Worm (Caenorhabditis elegans) whole organism, midembryonic: ENCODE measurements around the gene T05B4.13.

Experiments
- flt-1 ChIP-seq: fragments of 200-800 bp; sonication (Bioruptor generic); IDR thresholded peaks from 2 replicates; pipeline ENCODE4 v1.3.6; 2022; ENCODE audit warnings: missing genetic modification characterization, missing compliant biosample characterization
- klf-2 ChIP-seq: fragments of 200-800 bp; sonication (Bioruptor generic); conservative IDR thresholded peaks from 2 replicates; pipeline ENCODE4 v1.3.6; 2022; ENCODE audit warnings: missing genetic modification reagents, missing genetic modification characterization, missing compliant biosample characterization
- med-1 ChIP-seq: sonication (generic microtip); optimal IDR thresholded peaks from 2 replicates; lab custom pipeline; 2017; ENCODE audit warnings: missing genetic modification characterization, mild to moderate bottlenecking, missing compliant biosample characterization, antibody characterized with exemption, missing genetic modification reagents; ENCODE audit not compliant: insufficient read depth
- ref-1 ChIP-seq: fragments of 200-800 bp; sonication (Bioruptor generic); conservative IDR thresholded peaks from 2 replicates; pipeline ENCODE4 v1.3.6; 2022; ENCODE audit warnings: missing genetic modification reagents, missing genetic modification characterization, missing compliant biosample characterization
- tab-1 ChIP-seq: fragments of 200-800 bp; sonication (Bioruptor generic); IDR thresholded peaks from 2 replicates; pipeline ENCODE4 v1.3.6; 2022; ENCODE audit warnings: missing genetic modification characterization, missing compliant biosample characterization
- ztf-23 ChIP-seq: fragments of 200-800 bp; sonication (Bioruptor generic); IDR thresholded peaks from 2 replicates; pipeline ENCODE4 v1.3.6; 2022; ENCODE audit warnings: missing genetic modification reagents, missing genetic modification characterization, missing compliant biosample characterization
- ztf-29 ChIP-seq: fragments of 200-800 bp; sonication (Bioruptor generic); IDR thresholded peaks from 2 replicates; pipeline ENCODE4 v1.3.6; 2022; ENCODE audit warnings: missing genetic modification reagents, missing genetic modification characterization, missing compliant biosample characterization

ce11 chrV:4081283-4081682, 46.1 kb downstream of the T05B4.13 start, which contains the start of gene srh-211:
- no peak for TF ChIP-seq flt-1 (GFP tag; lab: Robert Waterston, UW)
- no peak for TF ChIP-seq med-1 (GFP tag; lab: Kevin White, UChicago)
- no peak for TF ChIP-seq klf-2 (GFP tag; lab: Robert Waterston, UW)
- TF ChIP-seq ref-1 (GFP tag; lab: Robert Waterston, UW), result no peak
- no peak for TF ChIP-seq ztf-29 (GFP tag; lab: Robert Waterston, UW)
- TF ChIP-seq tab-1 (GFP tag; lab: Robert Waterston, UW), result no peak
- no peak for TF ChIP-seq ztf-23 (GFP tag; lab: Robert Waterston, UW)
